Worm (Caenorhabditis elegans) whole organism, L1 larva: ENCODE data around the gene nspf-3.

ENCODE experiments used
- dsc-1 ChIP-seq: sonication (generic microtip); optimal IDR thresholded peaks from 2 replicates; lab custom pipeline; 2016; ENCODE audit warnings: mild to moderate bottlenecking, missing genetic modification characterization, missing compliant biosample characterization
- sox-4 ChIP-seq: sonication (generic microtip); optimal IDR thresholded peaks from 2 replicates; lab custom pipeline; 2016; ENCODE audit warnings: missing genetic modification characterization, missing compliant biosample characterization

DNA sequence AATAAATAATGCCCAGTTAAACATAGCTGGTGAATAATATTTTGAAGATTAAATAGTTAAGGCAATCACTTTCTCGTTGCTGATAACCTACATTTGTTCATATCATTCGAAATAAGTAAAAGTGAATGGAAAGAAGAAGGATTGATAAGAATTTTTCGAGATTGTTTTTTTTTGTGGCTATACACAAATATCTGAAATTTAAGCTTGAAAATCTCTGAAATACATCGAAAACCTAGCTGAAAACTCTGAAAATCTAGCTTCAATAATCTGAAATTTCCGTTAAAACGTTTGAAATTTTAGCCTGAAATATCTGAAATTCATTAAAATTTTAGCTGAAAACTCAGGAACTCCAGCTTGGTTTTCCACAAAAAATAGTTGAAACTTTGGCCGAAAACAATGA lies 49.6 kb upstream of the nspf-3 start, which contains the start of gene T05A8.6:
- no peak for TF ChIP-seq sox-4
- TF ChIP-seq dsc-1 (tag; lab: Kevin White, UChicago), result no peak
